Worm (Caenorhabditis elegans): Measurements from ENCODE around the gene ttr-46.

Gene ttr-46

ce11 chrV:9970119-9970518 lies 19.1 kb downstream of the ttr-46 start (continued):
- TF ChIP-seq mxl-1 (tag; optimal IDR thresholded peaks at IDR 0.05) (peak; percentile 98), attf-3 (GFP tag; conservative IDR thresholded peaks at IDR 0.05) (peak; percentile 43), F23B12.7 (tag; optimal IDR thresholded peaks at IDR 0.05; ENCODE audit: insufficient read depth) (peak; percentile 94), fkh-3 (tag; optimal IDR thresholded peaks at IDR 0.05) (peak; percentile 94), rec-8 (tag; optimal IDR thresholded peaks at IDR 0.05) (peak; percentile 88 to 96), snpc-3.4 (tag; optimal IDR thresholded peaks at IDR 0.05) (peak; percentile 84), Y53G8AR.9 (GFP tag; conservative IDR thresholded peaks at IDR 0.05) (0 out of 2 replicates have a peak, but pooled peaks have one; percentile 35), bed-2 (GFP tag; IDR thresholded peaks at IDR 0.05) (no peak), B0019.2 (GFP tag; conservative IDR thresholded peaks at IDR 0.05) (no peak), madf-3 (GFP tag; IDR thresholded peaks at IDR 0.05) (peak; percentile 83), tlf-1 (GFP tag; optimal IDR thresholded peaks at IDR 0.05) (peak; percentile 85), lsy-27 (tag; optimal IDR thresholded peaks at IDR 0.05; ENCODE audit: borderline replicate concordance, insufficient read depth) (no peak), T26A5.8 (tag; optimal IDR thresholded peaks at IDR 0.05) (peak; percentile 81), madf-10 (tag; optimal IDR thresholded peaks at IDR 0.05) (peak; percentile 85), F10E7.11 (tag; optimal IDR thresholded peaks at IDR 0.05) (peak; percentile 84), dpl-1 (GFP tag; optimal IDR thresholded peaks at IDR 0.05) (no peak), nfya-2 (GFP tag; IDR thresholded peaks at IDR 0.05) (no peak), ZK185.1 (tag; optimal IDR thresholded peaks at IDR 0.05; ENCODE audit: poor library complexity, severe bottlenecking) (peak; percentile 94), ceh-100 (GFP tag; IDR thresholded peaks at IDR 0.05) (peak; percentile 76), dpff-1 (tag; optimal IDR thresholded peaks at IDR 0.05) (peak; percentile 42), hlh-12 (tag; optimal IDR thresholded peaks at IDR 0.05) (peak; percentile 74), egl-18 (GFP tag; IDR thresholded peaks at IDR 0.05) (0 out of 2 replicates have a peak, but pooled peaks have one; percentile 60), ceh-58 (GFP tag; IDR thresholded peaks at IDR 0.05) (peak; percentile 95; the same call in 1 of the 2 replicates), B0261.1 (tag; optimal IDR thresholded peaks at IDR 0.05) (peak; percentile 96), snpc-1.1 (tag; optimal IDR thresholded peaks at IDR 0.05; ENCODE audit: insufficient read depth) (peak; percentile 65), pbrm-1 (GFP tag; IDR thresholded peaks at IDR 0.05) (peak; percentile 59; the same call in 1 of the 2 replicates), aptf-2 (GFP tag; conservative IDR thresholded peaks at IDR 0.05) (0 out of 2 replicates have a peak, but pooled peaks have one; percentile 44), unc-62 (GFP tag; optimal IDR thresholded peaks at IDR 0.05) (no peak), nhr-90 (tag; optimal IDR thresholded peaks at IDR 0.05) (peak; percentile 97), Y79H2A.3 (GFP tag; conservative IDR thresholded peaks at IDR 0.05) (no peak), madf-6 (GFP tag; IDR thresholded peaks at IDR 0.05) (peak; percentile 71), let-607 (tag; optimal IDR thresholded peaks at IDR 0.05) (peak; percentile 62 to 73), ztf-6 (GFP tag; IDR thresholded peaks at IDR 0.05) (peak; percentile 56; the same call in 1 of the 2 replicates), nfya-1 (tag; optimal IDR thresholded peaks at IDR 0.05; ENCODE audit: borderline replicate concordance, insufficient read depth) (no peak), K11D2.4 (GFP tag; IDR thresholded peaks at IDR 0.05) (peak; percentile 43; the same call in 1 of the 2 replicates), lin-40 (tag; optimal IDR thresholded peaks at IDR 0.05) (peak; percentile 77), Y53F4B.3 (GFP tag; IDR thresholded peaks at IDR 0.05) (no peak), lin-26 (GFP tag; IDR thresholded peaks at IDR 0.05) (peak; percentile 99), sea-2 (GFP tag; IDR thresholded peaks at IDR 0.05) (peak; percentile 74; the same call in 1 of the 2 replicates), ztf-26 (tag; optimal IDR thresholded peaks at IDR 0.05) (peak; percentile 75), xnd-1 (tag; optimal IDR thresholded peaks at IDR 0.05) (peak; percentile 16), D2030.7 (GFP tag; IDR thresholded peaks at IDR 0.05) (peak; percentile 58), B0035.1 (tag; optimal IDR thresholded peaks at IDR 0.05) (peak; percentile 89), snpc-1.3 (tag; optimal IDR thresholded peaks at IDR 0.05; ENCODE audit: insufficient read depth) (peak; percentile 92), lir-1 (GFP tag; conservative IDR thresholded peaks at IDR 0.05) (peak; percentile 42; the same call in 1 of the 2 replicates), F49E8.2 (tag; optimal IDR thresholded peaks at IDR 0.05; ENCODE audit: insufficient read depth) (peak; percentile 71)

Measured in whole organism, young adult.